Fruit fly (Drosophila melanogaster): ENCODE results near the gene OtopLc.

The OtopLc gene

dm6 chrX:5662761-5663160 lies at the start of gene OtopLc:
OtopLc (minus strand) TSS chrX:5662861.
- TF ChIP-seq Eip78C (GFP tag) (no peak), CG6276 (GFP tag; optimal IDR thresholded peaks at IDR 0.05) (no peak), Ets96B (tag; optimal IDR thresholded peaks at IDR 0.05) (no peak)

dm6 chrX:5705899-5706312 lies 43.2 kb upstream of the OtopLc start:
- TF ChIP-seq fd59A (GFP tag; optimal IDR thresholded peaks at IDR 0.05) (peak; percentile 20), Sox102F (GFP tag; optimal IDR thresholded peaks at IDR 0.05) (no peak), Lpt (GFP tag; optimal IDR thresholded peaks at IDR 0.05) (peak; percentile 85), CG8632 (GFP tag; optimal IDR thresholded peaks at IDR 0.05) (peak; percentile 25), Ets96B (tag; optimal IDR thresholded peaks at IDR 0.05) (peak; percentile 77), Hr4 (GFP tag; optimal IDR thresholded peaks at IDR 0.05) (peak; percentile 81), fkh (GFP tag; optimal IDR thresholded peaks at IDR 0.05) (no peak), CG3919 (GFP tag; optimal IDR thresholded peaks at IDR 0.05) (peak; percentile 79), dac (GFP tag; optimal IDR thresholded peaks at IDR 0.05) (peak; percentile 70), spab (GFP tag; optimal IDR thresholded peaks at IDR 0.05) (peak; percentile 70), lz (GFP tag; optimal IDR thresholded peaks at IDR 0.05) (peak; percentile 29), CG6808 (GFP tag; optimal IDR thresholded peaks at IDR 0.05) (peak; percentile 74), salr (GFP tag; optimal IDR thresholded peaks at IDR 0.05) (peak in 1 of 2 experiments; percentile 16), Eip78C (GFP tag) (peak; percentile 88), Ets21C (GFP tag; optimal IDR thresholded peaks at IDR 0.05) (no peak), fd85E (GFP tag; optimal IDR thresholded peaks at IDR 0.05) (no peak), Hr39 (GFP tag; optimal IDR thresholded peaks at IDR 0.05) (no peak), topi (GFP tag; optimal IDR thresholded peaks at IDR 0.05) (peak; percentile 33), OdsH (GFP tag; optimal IDR thresholded peaks at IDR 0.05) (peak; percentile 51), ss (GFP tag; optimal IDR thresholded peaks at IDR 0.05) (peak; percentile 66 to 74), pdm3 (GFP tag; optimal IDR thresholded peaks at IDR 0.05) (peak; percentile 46), Blimp-1 (GFP tag; optimal IDR thresholded peaks at IDR 0.05) (no peak), cyc (GFP tag; optimal IDR thresholded peaks at IDR 0.05) (peak; percentile 4), vri (GFP tag; optimal IDR thresholded peaks at IDR 0.05) (no peak), dsx (GFP tag; optimal IDR thresholded peaks at IDR 0.05; ENCODE audit: poor library complexity, severe bottlenecking) (peak; percentile 73), CG6792 (GFP tag; optimal IDR thresholded peaks at IDR 0.05) (peak; percentile 49), Sox15 (GFP tag; optimal IDR thresholded peaks at IDR 0.05) (peak; percentile 2), Sox14 (GFP tag; optimal IDR thresholded peaks at IDR 0.05) (peak; percentile 16), Hr38 (GFP tag; optimal IDR thresholded peaks at IDR 0.05) (no peak), CG11902 (GFP tag; optimal IDR thresholded peaks at IDR 0.05) (peak; percentile 36), net (GFP tag; optimal IDR thresholded peaks at IDR 0.05) (peak; percentile 52), esn (GFP tag; optimal IDR thresholded peaks at IDR 0.05) (no peak), CG1621 (tag; optimal IDR thresholded peaks at IDR 0.05) (peak; percentile 55), CG10669 (GFP tag; optimal IDR thresholded peaks at IDR 0.05) (peak; percentile 76), CG32006 (GFP tag; optimal IDR thresholded peaks at IDR 0.05) (peak; percentile 83), CG10631 (GFP tag; optimal IDR thresholded peaks at IDR 0.05) (peak; percentile 61), eg (GFP tag; IDR thresholded peaks at IDR 0.05) (peak; percentile 95), CG11294 (GFP tag; IDR thresholded peaks at IDR 0.05) (peak; percentile 91), CG4318 (GFP tag; optimal IDR thresholded peaks at IDR 0.05) (peak; percentile 66), CG16779 (tag; optimal IDR thresholded peaks at IDR 0.05) (peak; percentile 81), CG6163 (GFP tag; IDR thresholded peaks at IDR 0.05) (peak; percentile 94), acj6 (GFP tag; optimal IDR thresholded peaks at IDR 0.05) (peak; percentile 51), CG15336 (GFP tag; IDR thresholded peaks at IDR 0.05) (peak; percentile 93), CG8319 (GFP tag; optimal IDR thresholded peaks at IDR 0.05) (no peak), svp (GFP tag) (peak; percentile 87), CG6854 (GFP tag; optimal IDR thresholded peaks at IDR 0.05) (no peak), CG34406 (GFP tag; optimal IDR thresholded peaks at IDR 0.05) (peak; percentile 12), CG3032 (tag; optimal IDR thresholded peaks at IDR 0.05) (peak; percentile 74), CG9139 (GFP tag; optimal IDR thresholded peaks at IDR 0.05) (peak; percentile 71)
